Fruit fly (Drosophila melanogaster) whole organism, embryonic: ENCODE results near the gene rols.

Experiments
- Atf3 ChIP-seq: fragments of 200-800 bp; sonication (Bioruptor generic); optimal IDR thresholded peaks from 3 replicates; lab custom pipeline; 2016; ENCODE audit warnings: missing biosample characterization, missing genetic modification characterization
- CG10366 ChIP-seq: fragments of 200-800 bp; sonication (Bioruptor generic); IDR thresholded peaks from 2 replicates; pipeline ENCODE4 v1.3.6; 2022; ENCODE audit warnings: missing biosample characterization, missing genetic modification characterization
- CG12769 ChIP-seq: fragments of 200-800 bp; sonication (Bioruptor generic); optimal IDR thresholded peaks from 2 replicates; lab custom pipeline; 2019; ENCODE audit warnings: missing biosample characterization, mild to moderate bottlenecking, missing genetic modification characterization, moderate library complexity
- CG13894 ChIP-seq: fragments of 200-800 bp; sonication (Bioruptor generic); optimal IDR thresholded peaks from 3 replicates; lab custom pipeline; 2018; ENCODE audit warnings: missing biosample characterization, mild to moderate bottlenecking, missing genetic modification characterization, moderate library complexity
- CG14050 ChIP-seq: fragments of 200-800 bp; sonication (Bioruptor generic); IDR thresholded peaks from 3 replicates; pipeline ENCODE4 v1.3.6; 2022; ENCODE audit warnings: missing biosample characterization, missing genetic modification characterization
- CG16779 ChIP-seq: fragments of 200-800 bp; sonication (Bioruptor generic); IDR thresholded peaks from 2 replicates; pipeline ENCODE4 v1.3.6; 2022; ENCODE audit warnings: missing biosample characterization, missing genetic modification characterization
- CG17568 ChIP-seq: fragments of 200-800 bp; sonication (Bioruptor generic); optimal IDR thresholded peaks from 2 replicates; lab custom pipeline; 2018; ENCODE audit warnings: missing biosample characterization, mild to moderate bottlenecking, missing genetic modification characterization, moderate library complexity
- CG2678 ChIP-seq: fragments of 200-800 bp; sonication (Bioruptor generic); optimal IDR thresholded peaks from 3 replicates; lab custom pipeline; 2019; ENCODE audit warnings: missing biosample characterization, mild to moderate bottlenecking, missing genetic modification characterization, moderate library complexity
- CG4404 ChIP-seq: fragments of 200-800 bp; sonication (Bioruptor generic); IDR thresholded peaks from 2 replicates; pipeline ENCODE4 v1.3.6; 2022; ENCODE audit warnings: missing biosample characterization, missing genetic modification characterization
- CG8765 ChIP-seq: fragments of 200-800 bp; sonication (Bioruptor generic); IDR thresholded peaks from 2 replicates; pipeline ENCODE4 v1.3.6; 2022; ENCODE audit warnings: missing biosample characterization, missing genetic modification characterization
- Drgx ChIP-seq: fragments of 200-800 bp; sonication (Bioruptor generic); IDR thresholded peaks from 2 replicates; pipeline ENCODE4 v1.3.6; 2022; ENCODE audit warnings: missing biosample characterization, missing genetic modification characterization
- Ets65A ChIP-seq: fragments of 200-800 bp; sonication (Bioruptor generic); peaks from one replicate; lab custom pipeline; 2016; ENCODE audit warnings: missing biosample characterization, missing genetic modification characterization
- Fer1 ChIP-seq: fragments of 200-800 bp; sonication (Bioruptor generic); optimal IDR thresholded peaks from 2 replicates; lab custom pipeline; 2017; ENCODE audit warnings: missing biosample characterization, mild to moderate bottlenecking, missing genetic modification characterization
- Gug ChIP-seq: fragments of 200-800 bp; sonication (Bioruptor generic); IDR thresholded peaks from 4 replicates; pipeline ENCODE4 v1.3.6; 2022; ENCODE audit warnings: missing biosample characterization, missing genetic modification characterization
- H2.0 ChIP-seq: fragments of 200-800 bp; sonication (Bioruptor generic); IDR thresholded peaks from 2 replicates; pipeline ENCODE4 v1.3.6; 2022; ENCODE audit warnings: missing biosample characterization, missing genetic modification characterization
- Max ChIP-seq: fragments of 200-800 bp; sonication (Bioruptor generic); optimal IDR thresholded peaks from 2 replicates; lab custom pipeline; 2016; ENCODE audit warnings: missing biosample characterization, mild to moderate bottlenecking, missing genetic modification characterization
- Med ChIP-seq: fragments of 200-800 bp; sonication (Bioruptor generic); peaks from one replicate; lab custom pipeline; 2016; ENCODE audit warnings: missing biosample characterization, missing genetic modification characterization, mild to moderate bottlenecking, inconsistent platforms, moderate library complexity
- Opbp ChIP-seq: fragments of 200-800 bp; sonication (Bioruptor generic); IDR thresholded peaks from 3 replicates; pipeline ENCODE4 v1.3.6; 2022; ENCODE audit warnings: missing biosample characterization, missing genetic modification characterization; ENCODE audit not compliant: partially characterized antibody
- Ptx1 ChIP-seq: fragments of 200-800 bp; sonication (Bioruptor generic); IDR thresholded peaks from 2 replicates; pipeline ENCODE4 v1.3.6; 2022; ENCODE audit warnings: missing biosample characterization, missing genetic modification characterization
- Side ChIP-seq: fragments of 200-800 bp; sonication (Bioruptor generic); optimal IDR thresholded peaks from 2 replicates; lab custom pipeline; 2016; ENCODE audit warnings: missing biosample characterization, missing genetic modification characterization
- Spps ChIP-seq: fragments of 200-800 bp; sonication (Bioruptor generic); optimal IDR thresholded peaks from 2 replicates; lab custom pipeline; 2018; ENCODE audit warnings: missing biosample characterization, mild to moderate bottlenecking, missing genetic modification characterization
- Vsx1 ChIP-seq: fragments of 200-800 bp; sonication (Bioruptor generic); optimal IDR thresholded peaks from 2 replicates; lab custom pipeline; 2017; ENCODE audit warnings: missing biosample characterization, mild to moderate bottlenecking, missing genetic modification characterization, missing genetic modification reagents
- YL-1 ChIP-seq: fragments of 200-800 bp; sonication (Bioruptor generic); optimal IDR thresholded peaks from 3 replicates; lab custom pipeline; 2017; ENCODE audit warnings: missing biosample characterization, mild to moderate bottlenecking, missing genetic modification characterization
- abd-A ChIP-seq: fragments of 200-800 bp; sonication (Bioruptor generic); optimal IDR thresholded peaks from 3 replicates; lab custom pipeline; 2019; ENCODE audit warnings: missing biosample characterization, mild to moderate bottlenecking, missing genetic modification characterization, moderate library complexity
- bbx ChIP-seq: fragments of 200-800 bp; sonication (Bioruptor generic); IDR thresholded peaks from 2 replicates; pipeline ENCODE4 v1.3.6; 2022; ENCODE audit warnings: missing biosample characterization, missing genetic modification characterization; ENCODE audit not compliant: partially characterized antibody
- btn ChIP-seq: fragments of 200-800 bp; sonication (Bioruptor generic); optimal IDR thresholded peaks from 2 replicates; lab custom pipeline; 2016; ENCODE audit warnings: missing biosample characterization, missing genetic modification characterization
- cad ChIP-seq: fragments of >200 bp; optimal IDR thresholded peaks from 2 replicates; lab custom pipeline; 2017; ENCODE audit warnings: missing biosample characterization, missing genetic modification characterization
- cas ChIP-seq: fragments of 200-800 bp; sonication (Bioruptor generic); IDR thresholded peaks from 2 replicates; pipeline ENCODE4 v1.3.6; 2022; ENCODE audit warnings: missing biosample characterization, missing genetic modification characterization
- caup ChIP-seq: fragments of 200-800 bp; sonication (Bioruptor generic); optimal IDR thresholded peaks from 3 replicates; lab custom pipeline; 2017; ENCODE audit warnings: missing biosample characterization, mild to moderate bottlenecking, missing genetic modification characterization, moderate library complexity; ENCODE audit not compliant: severe bottlenecking
- chinmo ChIP-seq: fragments of 200-800 bp; sonication (Bioruptor generic); IDR thresholded peaks from 4 replicates; pipeline ENCODE4 v1.3.6; 2022; ENCODE audit warnings: missing biosample characterization, missing genetic modification characterization; ENCODE audit not compliant: partially characterized antibody
- cwo ChIP-seq: fragments of 200-800 bp; sonication (Bioruptor generic); optimal IDR thresholded peaks from 3 replicates; lab custom pipeline; 2017; ENCODE audit warnings: missing biosample characterization, missing genetic modification characterization, mild to moderate bottlenecking, moderate library complexity, missing genetic modification reagents
- dmrt99B ChIP-seq: fragments of 200-800 bp; sonication (Bioruptor generic); optimal IDR thresholded peaks from 2 replicates; lab custom pipeline; 2018; ENCODE audit warnings: missing biosample characterization, mild to moderate bottlenecking, missing genetic modification characterization, moderate library complexity
- fd96Cb ChIP-seq: fragments of 200-800 bp; sonication (Bioruptor generic); optimal IDR thresholded peaks from 2 replicates; lab custom pipeline; 2018; ENCODE audit warnings: missing biosample characterization, mild to moderate bottlenecking, missing genetic modification characterization, moderate library complexity
- hbn ChIP-seq: fragments of 200-800 bp; sonication (Bioruptor generic); IDR thresholded peaks from 2 replicates; pipeline ENCODE4 v1.3.6; 2022; ENCODE audit warnings: missing biosample characterization, missing genetic modification characterization; ENCODE audit not compliant: partially characterized antibody
- hkb ChIP-seq, 2 experiments: fragments of 200-800 bp in 1 of 2; fragments of >200 bp in 1 of 2; sonication (Bioruptor generic) in 1 of 2; IDR thresholded peaks in 1 of 2; optimal IDR thresholded peaks in 1 of 2; 2 replicates each; pipeline versions ENCODE4 v1.3.6 to Lab custom; 2017 to 2022; ENCODE audit warnings: missing biosample characterization in 1 of 2, missing genetic modification characterization in 1 of 2
- kni ChIP-seq: fragments of 200-800 bp; sonication (Bioruptor generic); optimal IDR thresholded peaks from 3 replicates; lab custom pipeline; 2017; ENCODE audit warnings: mild to moderate bottlenecking, missing biosample characterization, missing genetic modification reagents, missing genetic modification characterization
- lilli ChIP-seq: fragments of 200-800 bp; sonication (Bioruptor generic); optimal IDR thresholded peaks from 3 replicates; lab custom pipeline; 2016; ENCODE audit warnings: missing biosample characterization, missing genetic modification characterization
- maf-S ChIP-seq: fragments of 200-800 bp; sonication (Bioruptor generic); optimal IDR thresholded peaks from 2 replicates; lab custom pipeline; 2016; ENCODE audit warnings: missing biosample characterization, missing genetic modification characterization
- onecut ChIP-seq: fragments of 200-800 bp; sonication (Bioruptor generic); IDR thresholded peaks from 2 replicates; pipeline ENCODE4 v1.3.6; 2022; ENCODE audit warnings: missing biosample characterization, missing genetic modification characterization
- phol ChIP-seq: fragments of 200-800 bp; sonication (Bioruptor generic); optimal IDR thresholded peaks from 3 replicates; lab custom pipeline; 2018; ENCODE audit warnings: missing biosample characterization, mild to moderate bottlenecking, missing genetic modification characterization, moderate library complexity
- prd ChIP-seq, 3 experiments: fragments of >200 bp in 2 of 3; fragments of 200-800 bp in 1 of 3; sonication (Bioruptor generic) in 1 of 3; optimal IDR thresholded peaks in 2 of 3; IDR thresholded peaks in 1 of 3; 2 replicates in 2 of 3; 3 replicates in 1 of 3; pipeline versions ENCODE4 v1.3.6 to Lab custom; 2017 to 2022; ENCODE audit warnings: missing biosample characterization in 1 of 3, missing genetic modification characterization in 1 of 3
- run ChIP-seq: fragments of 200-800 bp; sonication (Bioruptor generic); optimal IDR thresholded peaks from 3 replicates; lab custom pipeline; 2018; ENCODE audit warnings: missing biosample characterization, mild to moderate bottlenecking, missing genetic modification characterization
- sr ChIP-seq: fragments of 200-800 bp; sonication (Bioruptor generic); IDR thresholded peaks from 3 replicates; pipeline ENCODE4 v1.3.6; 2022; ENCODE audit warnings: missing biosample characterization, missing genetic modification characterization
- stc ChIP-seq: fragments of 200-800 bp; sonication (Bioruptor generic); IDR thresholded peaks from 2 replicates; pipeline ENCODE4 v1.3.6; 2022; ENCODE audit warnings: missing biosample characterization, missing genetic modification characterization
- twi ChIP-seq: fragments of 200-800 bp; optimal IDR thresholded peaks from 2 replicates; lab custom pipeline; 2019; ENCODE audit warnings: missing biosample characterization, mild to moderate bottlenecking, missing genetic modification characterization, moderate library complexity
- unpg ChIP-seq: fragments of 200-800 bp; sonication (Bioruptor generic); optimal IDR thresholded peaks from 3 replicates; lab custom pipeline; 2018; ENCODE audit warnings: missing biosample characterization, mild to moderate bottlenecking, missing genetic modification characterization, moderate library complexity
- zen ChIP-seq: fragments of 200-800 bp; sonication (Bioruptor generic); optimal IDR thresholded peaks from 3 replicates; lab custom pipeline; 2018; ENCODE audit warnings: missing biosample characterization, mild to moderate bottlenecking, missing genetic modification characterization, moderate library complexity

Gene rols

DNA sequence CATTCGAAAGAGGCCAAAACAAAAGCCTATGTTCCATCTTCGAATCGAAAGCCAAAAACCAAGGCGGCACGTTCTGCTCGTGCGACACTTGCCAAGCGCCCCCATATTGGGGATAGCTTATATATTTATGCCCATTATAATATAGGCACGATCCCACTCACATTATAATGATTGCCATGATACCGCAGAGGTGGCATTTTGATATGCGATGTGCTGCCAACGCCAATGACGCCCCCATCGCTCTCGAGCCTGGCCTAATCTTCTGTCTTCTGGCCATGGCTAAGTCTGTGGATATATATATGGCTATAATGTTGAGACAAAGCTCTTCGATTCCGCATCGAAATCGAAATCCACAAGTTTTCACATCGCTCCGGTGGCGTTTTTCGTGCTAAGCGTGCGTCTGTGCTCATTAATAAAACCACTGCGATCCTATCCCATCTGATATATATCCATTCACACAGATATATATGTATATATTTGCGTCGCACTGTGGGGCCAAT lies 28.3 kb upstream of the rols start:
- no peak for TF ChIP-seq prd (optimal IDR thresholded peaks at IDR 0.05; lab: Kevin White, UChicago)
- 0 out of 3 replicates have a peak, but pooled peaks have one; percentile 14 for TF ChIP-seq prd (GFP tag; IDR thresholded peaks at IDR 0.05; lab: Robert Waterston, UW)
- peak; percentile 89 for TF ChIP-seq sr (GFP tag; lab: Robert Waterston, UW)
- TF ChIP-seq lilli: no peak
- peak; percentile 62 for TF ChIP-seq abd-A (tag; lab: Kevin White, UChicago)
- TF ChIP-seq Side (GFP tag; lab: Kevin White, UChicago): no peak
- TF ChIP-seq btn (GFP tag; lab: Kevin White, UChicago): no peak
- no peak for TF ChIP-seq onecut
- TF ChIP-seq twi (tag; lab: Kevin White, UChicago): no peak
- TF ChIP-seq cas: no peak
- TF ChIP-seq kni (GFP tag; lab: Kevin White, UChicago): peak; percentile 17
- peak; percentile 48 for TF ChIP-seq cwo
- TF ChIP-seq CG12769: peak; percentile 28
- no peak for TF ChIP-seq hbn (GFP tag; lab: Robert Waterston, UW)
- TF ChIP-seq chinmo: 0 out of 4 replicates have a peak, but pooled peaks have one; percentile 38
- peak; percentile 3 for TF ChIP-seq Ets65A (GFP tag; lab: Kevin White, UChicago)
- peak; percentile 64 for TF ChIP-seq Med
- TF ChIP-seq CG10366 (GFP tag; lab: Robert Waterston, UW): no peak
- TF ChIP-seq H2.0 (GFP tag; lab: Robert Waterston, UW): no peak
- peak; percentile 96 for TF ChIP-seq CG13894
- TF ChIP-seq YL-1 (GFP tag; lab: Kevin White, UChicago): no peak
- TF ChIP-seq phol (tag; lab: Kevin White, UChicago): no peak

DNA sequence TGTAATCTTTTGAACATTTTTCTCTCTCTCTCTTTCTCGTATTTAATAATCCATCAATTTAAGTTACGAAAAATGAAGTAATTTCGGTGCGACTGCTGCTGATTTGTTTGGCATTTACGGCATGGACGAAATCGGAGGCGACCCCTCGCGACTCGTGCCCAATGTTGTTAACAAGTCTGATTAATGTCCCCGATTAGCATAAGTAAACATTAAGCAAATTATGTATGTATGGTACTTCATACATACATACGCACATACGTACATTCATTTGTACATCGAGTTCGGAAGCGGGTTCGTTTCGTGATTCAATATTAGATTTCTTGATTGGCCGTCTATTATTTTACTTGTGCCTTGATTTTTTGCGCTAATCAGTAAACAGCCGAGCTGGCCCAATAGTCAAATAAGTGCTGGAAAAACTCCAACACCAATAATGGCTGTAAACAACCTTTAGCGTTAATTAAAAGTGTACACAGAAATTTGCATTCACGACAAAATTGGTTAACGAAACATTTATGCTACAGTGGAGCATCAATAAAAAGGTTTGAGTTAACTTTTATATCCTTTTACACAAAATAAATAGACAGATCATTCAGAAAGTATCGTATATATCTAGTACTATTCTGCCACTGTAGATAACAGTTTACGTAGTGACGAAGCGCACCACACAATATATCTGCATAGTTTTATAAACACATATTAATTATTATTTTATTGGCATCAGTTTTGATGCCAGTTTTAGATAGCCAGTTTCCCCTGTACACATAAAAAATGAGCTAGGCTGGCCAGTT lies 26.4 kb upstream of the rols start:
- TF ChIP-seq Med (peak; percentile 80), Spps (tag; lab: Kevin White, UChicago) (no peak), CG16779 (GFP tag; lab: Robert Waterston, UW) (peak; percentile 21; the same call in 1 of the 2 replicates), maf-S (peak; percentile 8), Opbp (GFP tag; lab: Robert Waterston, UW) (no peak), CG4404 (GFP tag; lab: Robert Waterston, UW) (0 out of 2 replicates have a peak, but pooled peaks have one; percentile 55), fd96Cb (tag; lab: Kevin White, UChicago) (peak; percentile 32), hkb (optimal IDR thresholded peaks at IDR 0.05; lab: Kevin White, UChicago) (no peak), hkb (GFP tag; IDR thresholded peaks at IDR 0.05; lab: Robert Waterston, UW) (peak; percentile 70), Atf3 (GFP tag; lab: Kevin White, UChicago) (no peak), Ptx1 (GFP tag; lab: Robert Waterston, UW) (peak; percentile 77), kni (GFP tag; lab: Kevin White, UChicago) (no peak), Fer1 (GFP tag; lab: Kevin White, UChicago) (peak; percentile 65), Gug (peak; percentile 30; the same call in 1 of the 4 replicates), CG8765 (GFP tag; lab: Robert Waterston, UW) (no peak), stc (peak; percentile 54; the same call in 1 of the 2 replicates), Max (GFP tag; lab: Kevin White, UChicago) (no peak), dmrt99B (tag; lab: Kevin White, UChicago) (peak; percentile 78), caup (peak; percentile 31), run (tag; lab: Kevin White, UChicago) (peak; percentile 10), cad (GFP tag; lab: Kevin White, UChicago) (no peak), Drgx (peak; percentile 38; the same call in 1 of the 2 replicates), CG17568 (GFP tag; lab: Kevin White, UChicago) (peak; percentile 57), bbx (GFP tag; lab: Robert Waterston, UW) (no peak), Vsx1 (GFP tag; lab: Kevin White, UChicago) (no peak), CG14050 (peak; percentile 57; the same call in 2 of the 3 replicates), zen (tag; lab: Kevin White, UChicago) (no peak), unpg (GFP tag; lab: Kevin White, UChicago) (peak; percentile 56), CG2678 (tag; lab: Kevin White, UChicago) (peak; percentile 81)
